Worm (Caenorhabditis elegans) whole organism, L2 larva: ENCODE data around the gene C08B6.8.

Experiments
- C34F6.9 ChIP-seq: fragments of 150-350 bp; optimal IDR thresholded peaks from 2 replicates; lab custom pipeline; 2014; ENCODE audit warnings: missing biosample characterization, missing genetic modification characterization
- F13H6.1 ChIP-seq: sonication (generic microtip); optimal IDR thresholded peaks from 2 replicates; lab custom pipeline; 2016; ENCODE audit warnings: missing genetic modification characterization, missing compliant biosample characterization
- R02D3.7 ChIP-seq: fragments of 150-350 bp; optimal IDR thresholded peaks from 2 replicates; lab custom pipeline; 2014; ENCODE audit warnings: missing biosample characterization, missing genetic modification characterization
- ZK546.5 ChIP-seq: sonication (generic microtip); optimal IDR thresholded peaks from 2 replicates; lab custom pipeline; 2017; ENCODE audit warnings: missing biosample characterization, missing genetic modification characterization
- aly-2 ChIP-seq: fragments of 150-350 bp; optimal IDR thresholded peaks from 2 replicates; lab custom pipeline; 2014; ENCODE audit warnings: missing biosample characterization, missing genetic modification characterization
- elt-3 ChIP-seq: sonication (generic microtip); optimal IDR thresholded peaks from 2 replicates; lab custom pipeline; 2017; ENCODE audit warnings: missing biosample characterization, missing genetic modification characterization
- lin-13 ChIP-seq: fragments of 150-350 bp; optimal IDR thresholded peaks from 2 replicates; lab custom pipeline; 2014; ENCODE audit warnings: missing biosample characterization, missing genetic modification reagents, missing genetic modification characterization
- nhr-11 ChIP-seq: fragments of 150-350 bp; optimal IDR thresholded peaks from 2 replicates; lab custom pipeline; 2014; ENCODE audit warnings: missing biosample characterization, missing genetic modification characterization
- nhr-25 ChIP-seq: fragments of 150-350 bp; sonication (generic microtip); optimal IDR thresholded peaks from 3 replicates; lab custom pipeline; 2014; ENCODE audit warnings: missing biosample characterization, missing genetic modification characterization
- nhr-6 ChIP-seq: fragments of 150-350 bp; optimal IDR thresholded peaks from 2 replicates; lab custom pipeline; 2014; ENCODE audit warnings: missing biosample characterization, missing genetic modification characterization
- unc-55 ChIP-seq: fragments of 150-350 bp; sonication (generic microtip); optimal IDR thresholded peaks from 3 replicates; lab custom pipeline; 2014; ENCODE audit warnings: missing biosample characterization, missing genetic modification reagents, missing genetic modification characterization
- zag-1 ChIP-seq: fragments of 150-350 bp; optimal IDR thresholded peaks from 2 replicates; lab custom pipeline; 2014; ENCODE audit warnings: missing biosample characterization, missing genetic modification characterization
- ztf-1 ChIP-seq: fragments of 200-800 bp; sonication (Bioruptor generic); conservative IDR thresholded peaks from 2 replicates; pipeline ENCODE4 v1.3.6; 2022; ENCODE audit warnings: missing genetic modification characterization, missing compliant biosample characterization
- ztf-11 ChIP-seq: sonication (generic microtip); optimal IDR thresholded peaks from 2 replicates; lab custom pipeline; 2017; ENCODE audit warnings: missing biosample characterization, missing genetic modification characterization

- TF ChIP-seq R02D3.7 (tag; lab: Kevin White, UChicago), result no peak
- no peak for TF ChIP-seq lin-13 (GFP tag; lab: Kevin White, UChicago)
- no peak for TF ChIP-seq aly-2 (tag; lab: Kevin White, UChicago)
- no peak for TF ChIP-seq nhr-11
- no peak for TF ChIP-seq nhr-6 (tag; lab: Kevin White, UChicago)
- no peak for TF ChIP-seq ztf-11 (tag; lab: Kevin White, UChicago)
- TF ChIP-seq ZK546.5, result no peak
- no peak for TF ChIP-seq nhr-25
- no peak for TF ChIP-seq zag-1 (tag; lab: Kevin White, UChicago)
- TF ChIP-seq elt-3, result no peak
- no peak for TF ChIP-seq unc-55 (GFP tag; lab: Kevin White, UChicago)
- TF ChIP-seq C34F6.9 (tag; lab: Kevin White, UChicago), result no peak
- TF ChIP-seq F13H6.1, result no peak
- TF ChIP-seq ztf-1 (GFP tag; lab: Robert Waterston, UW), result no peak
These were observed 18.6 kb downstream of the C08B6.8 start for ce11 chrV:10153076-10153475.
